Fruit fly (Drosophila melanogaster) whole organism, prepupa: ENCODE measurements around the gene CycD.

ENCODE experiments used
- CG15336 ChIP-seq: fragments of 200-800 bp; sonication (Bioruptor generic); IDR thresholded peaks from 2 replicates; pipeline ENCODE4 v1.3.6; 2022; ENCODE audit warnings: missing biosample characterization, missing genetic modification characterization
- CG32006 ChIP-seq: fragments of 200-800 bp; sonication (Bioruptor generic); optimal IDR thresholded peaks from 3 replicates; lab custom pipeline; 2017; ENCODE audit warnings: missing biosample characterization, mild to moderate bottlenecking, missing genetic modification characterization
- CG6808 ChIP-seq: fragments of 200-800 bp; sonication (Bioruptor generic); optimal IDR thresholded peaks from 3 replicates; lab custom pipeline; 2017; ENCODE audit warnings: missing biosample characterization, missing genetic modification characterization, mild to moderate bottlenecking, moderate library complexity, missing genetic modification reagents
- Eip78C ChIP-seq: fragments of 200-800 bp; sonication (Bioruptor generic); peaks from one replicate; lab custom pipeline; 2016; ENCODE audit warnings: missing biosample characterization, missing genetic modification characterization
- dsx ChIP-seq: fragments of 200-800 bp; optimal IDR thresholded peaks from 3 replicates; lab custom pipeline; 2019; ENCODE audit warnings: missing biosample characterization, mild to moderate bottlenecking, missing genetic modification characterization, moderate library complexity; ENCODE audit not compliant: poor library complexity, severe bottlenecking
- lz ChIP-seq: fragments of 200-800 bp; sonication (Bioruptor generic); optimal IDR thresholded peaks from 3 replicates; lab custom pipeline; 2016; ENCODE audit warnings: missing biosample characterization, missing genetic modification characterization
- svp ChIP-seq: fragments of 200-800 bp; sonication (Bioruptor generic); peaks from one replicate; lab custom pipeline; 2016; ENCODE audit warnings: missing biosample characterization, missing genetic modification characterization
- topi ChIP-seq: fragments of 200-800 bp; sonication (Bioruptor generic); optimal IDR thresholded peaks from 3 replicates; lab custom pipeline; 2016; ENCODE audit warnings: missing biosample characterization, missing genetic modification characterization

CycD gene

DNA sequence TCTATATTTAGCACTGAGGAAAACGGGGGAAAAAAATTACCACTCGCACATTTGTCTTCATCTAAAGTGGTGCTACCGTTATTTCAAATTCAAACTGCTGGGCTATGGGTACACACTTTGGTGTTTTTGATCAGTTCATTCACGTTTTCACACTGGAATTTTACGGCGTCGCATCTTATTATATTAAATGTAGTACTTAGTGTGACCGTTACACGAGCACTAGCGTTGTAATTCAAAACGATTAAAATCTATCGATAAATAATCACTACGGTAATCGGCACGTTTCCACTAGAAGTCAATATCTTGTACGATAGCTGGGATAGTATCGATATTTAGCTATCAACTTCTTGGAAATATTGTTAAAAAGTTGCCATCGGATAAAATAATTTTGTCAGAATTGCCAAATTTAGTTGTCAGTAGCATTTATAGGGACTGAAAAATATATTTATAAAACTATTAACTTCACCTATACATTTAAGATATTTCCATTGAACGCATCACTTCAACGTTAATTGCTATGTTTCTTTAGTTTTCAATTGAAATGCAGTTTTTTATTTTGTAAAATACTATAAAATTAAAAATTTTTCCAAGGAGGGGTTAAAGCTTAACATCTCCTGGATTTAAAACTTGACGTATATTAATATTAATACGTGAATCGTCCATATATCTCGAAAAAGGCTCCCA lies 51.7 kb downstream of the CycD start, which contains the start of the genes CG46440 and Myb:
Gene CG46440, minus strand, starts transcription at position 223 of the 684 bp plus-strand sequence.
Gene Myb, minus strand, starts transcription at position 223 of the 684 bp plus-strand sequence.
- peak; percentile 7 for TF ChIP-seq topi (GFP tag; lab: Kevin White, UChicago)
- peak; percentile 18 for TF ChIP-seq dsx (GFP tag; lab: Kevin White, UChicago)
- no peak for TF ChIP-seq CG32006
- peak; percentile 5 for TF ChIP-seq svp (GFP tag; lab: Kevin White, UChicago)
- TF ChIP-seq CG6808 (GFP tag; lab: Kevin White, UChicago), result no peak
- peak; percentile 1 for TF ChIP-seq lz
- peak; percentile 1 for TF ChIP-seq Eip78C
- 0 out of 2 replicates have a peak, but pooled peaks have one; percentile 20 for TF ChIP-seq CG15336
